Worm (Caenorhabditis elegans): Measurements from ENCODE around the gene cas-1.

DNA sequence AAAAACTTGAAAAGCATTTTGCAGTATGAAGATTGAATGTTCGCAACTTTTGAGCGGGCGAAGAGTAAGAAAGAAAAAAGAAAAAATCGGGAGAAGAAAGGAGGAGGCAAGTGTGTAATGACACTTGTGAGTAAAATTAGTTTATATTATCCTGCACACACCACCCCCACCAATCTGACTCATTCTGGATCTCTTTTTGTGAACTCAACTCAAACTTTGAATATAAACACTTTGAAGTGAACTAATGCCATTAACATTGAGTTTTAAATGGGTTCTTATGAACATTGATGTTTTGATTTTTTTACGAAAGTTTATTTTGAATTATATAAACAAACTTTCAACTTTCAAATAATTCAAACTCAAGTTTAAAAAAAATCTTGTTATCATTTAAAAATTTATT is 31.5 kb upstream of the cas-1 start, which contains the start of gene F41G4.8:
- TF ChIP-seq lin-13 (GFP tag; optimal IDR thresholded peaks at IDR 0.05) (no peak), ama-1 (optimal IDR thresholded peaks at IDR 0.05) (no peak), xbp-1 (tag; optimal IDR thresholded peaks at IDR 0.05) (no peak), pag-3 (tag; optimal IDR thresholded peaks at IDR 0.05; ENCODE audit: borderline replicate concordance, insufficient read depth) (no peak), tbx-2 (tag; optimal IDR thresholded peaks at IDR 0.05) (no peak), fos-1 (tag; optimal IDR thresholded peaks at IDR 0.05) (no peak), nhr-77 (tag; optimal IDR thresholded peaks at IDR 0.05) (no peak), ces-1 (GFP tag; optimal IDR thresholded peaks at IDR 0.05) (no peak), nhr-90 (tag; optimal IDR thresholded peaks at IDR 0.05; ENCODE audit: poor library complexity) (no peak), mdl-1 (tag; optimal IDR thresholded peaks at IDR 0.05) (no peak), swsn-7 (tag; optimal IDR thresholded peaks at IDR 0.05) (no peak), ztf-4 (tag; optimal IDR thresholded peaks at IDR 0.05) (no peak), nhr-76 (tag; optimal IDR thresholded peaks at IDR 0.05) (no peak)
